Worm (Caenorhabditis elegans) whole organism, L4/young adult: Measurements from ENCODE around the gene wht-6.

Experiments used
- W03F9.2 ChIP-seq: fragments of 150-350 bp; optimal IDR thresholded peaks from 2 replicates; lab custom pipeline; 2014; ENCODE audit warnings: missing biosample characterization, missing genetic modification characterization
- dao-5 ChIP-seq: sonication (generic microtip); optimal IDR thresholded peaks from 2 replicates; lab custom pipeline; 2016; ENCODE audit warnings: missing genotype, missing genetic modification characterization, moderate library complexity, missing compliant biosample characterization
- him-1 ChIP-seq: sonication (generic microtip); optimal IDR thresholded peaks from 2 replicates; lab custom pipeline; 2016; ENCODE audit warnings: missing genotype, missing genetic modification reagents, missing genetic modification characterization, missing compliant biosample characterization

ce11 chrIII:6444335-6444734, 27.2 kb upstream of the wht-6 start, which contains the start of gene C05D11.13:
- TF ChIP-seq him-1 (tag; lab: Kevin White, UChicago) (no peak), dao-5 (no peak), W03F9.2 (tag; lab: Kevin White, UChicago) (peak; percentile 65)
